Fruit fly (Drosophila melanogaster): ENCODE measurements around the gene ProtB.
"Not testable (repeated sequence)": the region's sequence is repeated elsewhere in the genome, so short reads cannot be mapped to it uniquely, and the experiment has no call there.

dm6 chr2L:14881552-14881951 is 2.0 kb downstream of the ProtB start, which contains the start of gene ProtA:
- not testable (repeated sequence) for TF ChIP-seq CG34406 (GFP tag; optimal IDR thresholded peaks at IDR 0.05); ss (GFP tag; optimal IDR thresholded peaks at IDR 0.05); CG4318 (GFP tag; optimal IDR thresholded peaks at IDR 0.05); cyc (GFP tag; optimal IDR thresholded peaks at IDR 0.05); CG16779 (tag; optimal IDR thresholded peaks at IDR 0.05); OdsH (GFP tag; optimal IDR thresholded peaks at IDR 0.05); CG11294 (GFP tag; IDR thresholded peaks at IDR 0.05); salr (GFP tag; optimal IDR thresholded peaks at IDR 0.05); CG6854 (GFP tag; optimal IDR thresholded peaks at IDR 0.05); Met (GFP tag; optimal IDR thresholded peaks at IDR 0.05); esn (GFP tag; optimal IDR thresholded peaks at IDR 0.05); Blimp-1 (GFP tag; optimal IDR thresholded peaks at IDR 0.05); CG15336 (GFP tag; IDR thresholded peaks at IDR 0.05)
